Fruit fly (Drosophila melanogaster) whole organism, prepupa: ENCODE results near the gene CG43235.

Experiments used
- CG11762 ChIP-seq: fragments of 200-800 bp; sonication (Bioruptor generic); optimal IDR thresholded peaks from 3 replicates; lab custom pipeline; 2016; ENCODE audit warnings: missing biosample characterization, missing genetic modification characterization; ENCODE audit not compliant: insufficient read depth
- CG7368 ChIP-seq: fragments of 200-800 bp; sonication (Bioruptor generic); optimal IDR thresholded peaks from 3 replicates; lab custom pipeline; 2016; ENCODE audit warnings: missing biosample characterization, missing genetic modification characterization
- CG8319 ChIP-seq: fragments of 200-800 bp; sonication (Bioruptor generic); optimal IDR thresholded peaks from 3 replicates; lab custom pipeline; 2016; ENCODE audit warnings: missing biosample characterization, missing genetic modification characterization
- cyc ChIP-seq: fragments of 200-800 bp; sonication (Bioruptor generic); optimal IDR thresholded peaks from 3 replicates; lab custom pipeline; 2016; ENCODE audit warnings: missing biosample characterization, missing genetic modification characterization
- dsx ChIP-seq: fragments of 200-800 bp; optimal IDR thresholded peaks from 3 replicates; lab custom pipeline; 2019; ENCODE audit warnings: missing biosample characterization, mild to moderate bottlenecking, missing genetic modification characterization, moderate library complexity; ENCODE audit not compliant: poor library complexity, severe bottlenecking
- eg ChIP-seq: fragments of 200-800 bp; sonication (Bioruptor generic); IDR thresholded peaks from 3 replicates; pipeline ENCODE4 v1.3.6; 2022; ENCODE audit warnings: missing biosample characterization, missing genetic modification characterization

- no peak for TF ChIP-seq CG11762 (GFP tag; lab: Kevin White, UChicago)
- no peak for TF ChIP-seq CG7368 (GFP tag; lab: Kevin White, UChicago)
- no peak for TF ChIP-seq dsx
- TF ChIP-seq CG8319 (GFP tag; lab: Kevin White, UChicago) = no peak
- no peak for TF ChIP-seq cyc
- no peak for TF ChIP-seq eg (GFP tag; lab: Robert Waterston, UW)
Observed at dm6 chr2L:7690449-7690848, 2.4 kb upstream of the CG43235 start.
